Fruit fly (Drosophila melanogaster) whole organism, embryonic: ENCODE data around the gene mora.

Experiments used
- Bteb2 ChIP-seq: fragments of 200-800 bp; sonication (Bioruptor generic); optimal IDR thresholded peaks from 2 replicates; lab custom pipeline; 2016; ENCODE audit warnings: missing biosample characterization, missing genetic modification characterization
- CG10147 ChIP-seq: fragments of 200-800 bp; sonication (Bioruptor generic); optimal IDR thresholded peaks from 2 replicates; lab custom pipeline; 2019; ENCODE audit warnings: missing biosample characterization, mild to moderate bottlenecking, missing genetic modification characterization, moderate library complexity
- CG10462 ChIP-seq: fragments of 200-800 bp; sonication (Bioruptor generic); optimal IDR thresholded peaks from 2 replicates; lab custom pipeline; 2016; ENCODE audit warnings: missing biosample characterization, missing genetic modification characterization
- CG12299 ChIP-seq: fragments of 200-800 bp; sonication (Bioruptor generic); optimal IDR thresholded peaks from 2 replicates; lab custom pipeline; 2018; ENCODE audit warnings: missing biosample characterization, mild to moderate bottlenecking, missing genetic modification characterization
- CG13123 ChIP-seq: fragments of 200-800 bp; sonication (Bioruptor generic); optimal IDR thresholded peaks from 2 replicates; lab custom pipeline; 2016; ENCODE audit warnings: missing biosample characterization, missing genetic modification characterization
- CG15073 ChIP-seq: fragments of 200-800 bp; sonication (Bioruptor generic); optimal IDR thresholded peaks from 2 replicates; lab custom pipeline; 2016; ENCODE audit warnings: missing biosample characterization, missing genetic modification characterization
- CG17328 ChIP-seq: fragments of 200-800 bp; sonication (Bioruptor generic); IDR thresholded peaks from 2 replicates; pipeline ENCODE4 v1.3.6; 2022; ENCODE audit warnings: missing biosample characterization, missing genetic modification characterization
- CG18011 ChIP-seq: fragments of 200-800 bp; sonication (Bioruptor generic); optimal IDR thresholded peaks from 2 replicates; lab custom pipeline; 2017; ENCODE audit warnings: missing biosample characterization, missing genetic modification characterization, mild to moderate bottlenecking, moderate library complexity, missing genotype
- CG2199 ChIP-seq: fragments of 200-800 bp; sonication (Bioruptor generic); IDR thresholded peaks from 3 replicates; pipeline ENCODE4 v1.3.6; 2022; ENCODE audit warnings: missing biosample characterization, missing genetic modification characterization
- CG42726 ChIP-seq: fragments of 200-800 bp; sonication (Bioruptor generic); IDR thresholded peaks from 2 replicates; pipeline ENCODE4 v1.3.6; 2022; ENCODE audit warnings: missing biosample characterization, missing genetic modification characterization; ENCODE audit not compliant: partially characterized antibody
- CG6791 ChIP-seq: fragments of 200-800 bp; sonication (Bioruptor generic); IDR thresholded peaks from 3 replicates; pipeline ENCODE4 v1.3.6; 2022; ENCODE audit warnings: missing biosample characterization, missing genetic modification characterization; ENCODE audit not compliant: partially characterized antibody
- CG6854 ChIP-seq: fragments of 200-800 bp; sonication (Bioruptor generic); optimal IDR thresholded peaks from 3 replicates; lab custom pipeline; 2017; ENCODE audit warnings: missing biosample characterization, mild to moderate bottlenecking, missing genetic modification characterization
- CG8388 ChIP-seq: fragments of 200-800 bp; sonication (Bioruptor generic); optimal IDR thresholded peaks from 2 replicates; lab custom pipeline; 2019; ENCODE audit warnings: missing biosample characterization, mild to moderate bottlenecking, missing genetic modification characterization, moderate library complexity
- Dip3 ChIP-seq: fragments of 200-800 bp; sonication (Bioruptor generic); optimal IDR thresholded peaks from 3 replicates; lab custom pipeline; 2016; ENCODE audit warnings: missing biosample characterization, missing genetic modification characterization
- Dll ChIP-seq: fragments of 200-800 bp; sonication (Bioruptor generic); IDR thresholded peaks from 4 replicates; pipeline ENCODE4 v1.3.6; 2022; ENCODE audit warnings: missing biosample characterization, missing genetic modification characterization; ENCODE audit not compliant: partially characterized antibody
- Drgx ChIP-seq: fragments of 200-800 bp; sonication (Bioruptor generic); IDR thresholded peaks from 2 replicates; pipeline ENCODE4 v1.3.6; 2022; ENCODE audit warnings: missing biosample characterization, missing genetic modification characterization
- Hr39 ChIP-seq: fragments of >200 bp; optimal IDR thresholded peaks from 2 replicates; lab custom pipeline; 2017
- Hr51 ChIP-seq, 2 experiments: fragments of 200-800 bp; sonication (Bioruptor generic); optimal IDR thresholded peaks; 2 replicates in 1 of 2; 3 replicates in 1 of 2; lab custom pipeline; 2016 to 2018; ENCODE audit warnings: missing biosample characterization in 2 of 2, missing genetic modification characterization in 2 of 2, mild to moderate bottlenecking in 1 of 2, moderate library complexity in 1 of 2
- MBD-R2 ChIP-seq: fragments of 200-800 bp; sonication (Bioruptor generic); IDR thresholded peaks from 2 replicates; pipeline ENCODE4 v1.3.6; 2022; ENCODE audit warnings: missing biosample characterization, missing genetic modification characterization
- MESR4 ChIP-seq: fragments of 200-800 bp; sonication (Bioruptor generic); optimal IDR thresholded peaks from 2 replicates; lab custom pipeline; 2018; ENCODE audit warnings: missing biosample characterization, mild to moderate bottlenecking, missing genetic modification characterization, moderate library complexity
- MTF-1 ChIP-seq: fragments of 200-800 bp; sonication (Bioruptor generic); optimal IDR thresholded peaks from 2 replicates; lab custom pipeline; 2018; ENCODE audit warnings: missing biosample characterization, mild to moderate bottlenecking, missing genetic modification characterization, borderline replicate concordance
- Sox102F ChIP-seq: fragments of 200-800 bp; sonication (Bioruptor generic); optimal IDR thresholded peaks from 2 replicates; lab custom pipeline; 2018; ENCODE audit warnings: missing biosample characterization, mild to moderate bottlenecking, missing genetic modification characterization, moderate library complexity
- TFAM ChIP-seq: fragments of 200-800 bp; sonication (Bioruptor generic); optimal IDR thresholded peaks from 2 replicates; lab custom pipeline; 2017; ENCODE audit warnings: missing biosample characterization, missing genetic modification characterization, inconsistent platforms
- Vsx1 ChIP-seq: fragments of 200-800 bp; sonication (Bioruptor generic); optimal IDR thresholded peaks from 2 replicates; lab custom pipeline; 2017; ENCODE audit warnings: missing biosample characterization, mild to moderate bottlenecking, missing genetic modification characterization, missing genetic modification reagents
- amos ChIP-seq: fragments of 200-800 bp; sonication (Bioruptor generic); IDR thresholded peaks from 2 replicates; pipeline ENCODE4 v1.3.6; 2022; ENCODE audit warnings: missing biosample characterization, missing genetic modification characterization; ENCODE audit not compliant: partially characterized antibody
- caup ChIP-seq: fragments of 200-800 bp; sonication (Bioruptor generic); optimal IDR thresholded peaks from 3 replicates; lab custom pipeline; 2017; ENCODE audit warnings: missing biosample characterization, mild to moderate bottlenecking, missing genetic modification characterization, moderate library complexity; ENCODE audit not compliant: severe bottlenecking
- ems ChIP-seq: fragments of 200-800 bp; sonication (Bioruptor generic); optimal IDR thresholded peaks from 3 replicates; lab custom pipeline; 2016; ENCODE audit warnings: missing biosample characterization, missing genetic modification characterization
- gce ChIP-seq: fragments of 200-800 bp; sonication (Bioruptor generic); IDR thresholded peaks from 3 replicates; pipeline ENCODE4 v1.3.6; 2022; ENCODE audit warnings: missing biosample characterization, missing genetic modification characterization
- h ChIP-seq: fragments of >200 bp; optimal IDR thresholded peaks from 2 replicates; lab custom pipeline; 2017
- hth ChIP-seq: fragments of >200 bp; optimal IDR thresholded peaks from 2 replicates; lab custom pipeline; 2017; ENCODE audit warnings: inconsistent platforms
- lab ChIP-seq: fragments of 200-800 bp; sonication (Bioruptor generic); optimal IDR thresholded peaks from 3 replicates; lab custom pipeline; 2017; ENCODE audit warnings: missing biosample characterization, missing genetic modification characterization, mild to moderate bottlenecking, moderate library complexity, missing genetic modification reagents
- lmd ChIP-seq: fragments of 200-800 bp; sonication (Bioruptor generic); IDR thresholded peaks from 2 replicates; pipeline ENCODE4 v1.3.6; 2022; ENCODE audit warnings: missing biosample characterization, missing genetic modification characterization
- lov ChIP-seq, 2 experiments: fragments of 200-800 bp in 1 of 2; fragments of >200 bp in 1 of 2; sonication (Bioruptor generic) in 1 of 2; IDR thresholded peaks in 1 of 2; optimal IDR thresholded peaks in 1 of 2; 2 replicates in 1 of 2; 3 replicates in 1 of 2; pipeline versions ENCODE4 v1.3.6 to Lab custom; 2017 to 2022; ENCODE audit warnings: missing biosample characterization in 1 of 2, missing genetic modification characterization in 1 of 2
- pho ChIP-seq: fragments of 200-800 bp; sonication (Bioruptor generic); optimal IDR thresholded peaks from 2 replicates; lab custom pipeline; 2016; ENCODE audit warnings: missing biosample characterization, missing genetic modification characterization
- pum ChIP-seq: fragments of 200-800 bp; sonication (Bioruptor generic); optimal IDR thresholded peaks from 2 replicates; lab custom pipeline; 2016; ENCODE audit warnings: missing biosample characterization, missing genetic modification characterization
- ranshi ChIP-seq: fragments of 200-800 bp; sonication (Bioruptor generic); IDR thresholded peaks from 2 replicates; pipeline ENCODE4 v1.3.6; 2022; ENCODE audit warnings: missing biosample characterization, missing genetic modification characterization
- row ChIP-seq: fragments of 200-800 bp; sonication (Bioruptor generic); IDR thresholded peaks from 3 replicates; pipeline ENCODE4 v1.3.6; 2022; ENCODE audit warnings: missing biosample characterization, missing genetic modification characterization
- run ChIP-seq: fragments of 200-800 bp; sonication (Bioruptor generic); optimal IDR thresholded peaks from 3 replicates; lab custom pipeline; 2018; ENCODE audit warnings: missing biosample characterization, mild to moderate bottlenecking, missing genetic modification characterization
- sc ChIP-seq, 3 experiments: fragments of >200 bp in 2 of 3; fragments of 200-800 bp in 1 of 3; sonication (Bioruptor generic) in 1 of 3; optimal IDR thresholded peaks; 2 replicates in 2 of 3; 3 replicates in 1 of 3; lab custom pipeline; 2017; ENCODE audit warnings: mild to moderate bottlenecking in 1 of 3, missing biosample characterization in 1 of 3, missing genetic modification characterization in 1 of 3, missing genetic modification reagents in 1 of 3
- scrt ChIP-seq: fragments of 200-800 bp; sonication (Bioruptor generic); optimal IDR thresholded peaks from 2 replicates; lab custom pipeline; 2018; ENCODE audit warnings: missing biosample characterization, mild to moderate bottlenecking, missing genetic modification characterization, moderate library complexity
- shn ChIP-seq: fragments of 200-800 bp; sonication (Bioruptor generic); optimal IDR thresholded peaks from 3 replicates; lab custom pipeline; 2016; ENCODE audit warnings: missing biosample characterization, missing genetic modification characterization
- stc ChIP-seq: fragments of 200-800 bp; sonication (Bioruptor generic); IDR thresholded peaks from 2 replicates; pipeline ENCODE4 v1.3.6; 2022; ENCODE audit warnings: missing biosample characterization, missing genetic modification characterization
- sug ChIP-seq: fragments of 200-800 bp; optimal IDR thresholded peaks from 2 replicates; lab custom pipeline; 2019; ENCODE audit warnings: missing biosample characterization, mild to moderate bottlenecking, missing genetic modification characterization, moderate library complexity
- trh ChIP-seq: fragments of 200-800 bp; sonication (Bioruptor generic); optimal IDR thresholded peaks from 2 replicates; lab custom pipeline; 2016; ENCODE audit warnings: missing biosample characterization, missing genetic modification characterization
- tup ChIP-seq: fragments of 200-800 bp; sonication (Bioruptor generic); optimal IDR thresholded peaks from 2 replicates; lab custom pipeline; 2016; ENCODE audit warnings: missing biosample characterization, mild to moderate bottlenecking, missing genetic modification characterization, moderate library complexity
- vnd ChIP-seq: fragments of 200-800 bp; sonication (Bioruptor generic); IDR thresholded peaks from 3 replicates; pipeline ENCODE4 v1.3.6; 2022; ENCODE audit warnings: missing biosample characterization, missing genetic modification characterization; ENCODE audit not compliant: partially characterized antibody

Gene mora

dm6 chr3R:24229870-24230422, 43.8 kb downstream of the mora start, which contains the start of gene Spase22-23 (continued):
- TF ChIP-seq vnd (GFP tag; lab: Robert Waterston, UW) (peak; percentile 91), CG15073 (GFP tag; lab: Kevin White, UChicago) (peak; percentile 10), MESR4 (peak; percentile 82), CG6791 (GFP tag; lab: Robert Waterston, UW) (peak; percentile 98), Dll (peak; percentile 92), CG8388 (GFP tag; lab: Kevin White, UChicago) (no peak), CG13123 (GFP tag; lab: Kevin White, UChicago) (no peak)

- TF ChIP-seq shn (peak; percentile 81), caup (GFP tag; lab: Kevin White, UChicago) (peak; percentile 91), Sox102F (GFP tag; lab: Kevin White, UChicago) (no peak), Hr39 (no peak), row (peak; percentile 48; the same call in 1 of the 3 replicates), MBD-R2 (no peak), ems (GFP tag; lab: Kevin White, UChicago) (peak; percentile 48), trh (GFP tag; lab: Kevin White, UChicago) (peak; percentile 34), ranshi (GFP tag; lab: Robert Waterston, UW) (peak; percentile 68), MTF-1 (GFP tag; lab: Kevin White, UChicago) (peak; percentile 87), Drgx (GFP tag; lab: Robert Waterston, UW) (no peak), Hr51 (GFP tag; optimal IDR thresholded peaks at IDR 0.05; lab: Kevin White, UChicago) (peak; percentile 43 to 79), lov (optimal IDR thresholded peaks at IDR 0.05; lab: Kevin White, UChicago) (no peak), lov (GFP tag; IDR thresholded peaks at IDR 0.05; lab: Robert Waterston, UW) (peak; percentile 91), stc (GFP tag; lab: Robert Waterston, UW) (peak; percentile 69; the same call in 1 of the 2 replicates), CG6854 (GFP tag; lab: Kevin White, UChicago) (peak; percentile 74), pum (peak; percentile 19), scrt (GFP tag; lab: Kevin White, UChicago) (peak; percentile 64), CG2199 (no peak), lab (GFP tag; lab: Kevin White, UChicago) (peak; percentile 87), CG12299 (tag; lab: Kevin White, UChicago) (peak; percentile 54), sc (optimal IDR thresholded peaks at IDR 0.05; lab: Kevin White, UChicago) (no peak), sc (GFP tag; optimal IDR thresholded peaks at IDR 0.05; lab: Kevin White, UChicago) (peak; percentile 71), lmd (GFP tag; lab: Robert Waterston, UW) (peak; percentile 58), CG10462 (no peak), amos (GFP tag; lab: Robert Waterston, UW) (peak; percentile 55), Vsx1 (GFP tag; lab: Kevin White, UChicago) (peak; percentile 78), CG17328 (GFP tag; lab: Robert Waterston, UW) (peak; percentile 79), Dip3 (GFP tag; lab: Kevin White, UChicago) (peak; percentile 80), hth (lab: Kevin White, UChicago) (no peak), gce (GFP tag; lab: Robert Waterston, UW) (peak; percentile 79), sug (tag; lab: Kevin White, UChicago) (peak; percentile 82), TFAM (GFP tag; lab: Kevin White, UChicago) (no peak), Bteb2 (GFP tag; lab: Kevin White, UChicago) (peak; percentile 83), h (lab: Kevin White, UChicago) (no peak), CG10147 (peak; percentile 54), CG42726 (GFP tag; lab: Robert Waterston, UW) (peak; percentile 33; the same call in 1 of the 2 replicates), pho (peak; percentile 71), run (tag; lab: Kevin White, UChicago) (no peak), CG18011 (peak; percentile 64), tup (GFP tag; lab: Kevin White, UChicago) (peak; percentile 31)
Observed at dm6 chr3R:24230423-24231205, 44.5 kb downstream of the mora start, which contains the start of gene mask. TSS of gene mask (plus strand) at chr3R:24230562.
